Fruit fly (Drosophila melanogaster) whole organism, embryonic: ENCODE results near the gene CG4297.

ENCODE experiments used
- CG10462 ChIP-seq: fragments of 200-800 bp; sonication (Bioruptor generic); optimal IDR thresholded peaks from 2 replicates; lab custom pipeline; 2016; ENCODE audit warnings: missing biosample characterization, missing genetic modification characterization
- CG12299 ChIP-seq: fragments of 200-800 bp; sonication (Bioruptor generic); optimal IDR thresholded peaks from 2 replicates; lab custom pipeline; 2018; ENCODE audit warnings: missing biosample characterization, mild to moderate bottlenecking, missing genetic modification characterization
- CG12942 ChIP-seq: fragments of 200-800 bp; sonication (Bioruptor generic); optimal IDR thresholded peaks from 3 replicates; lab custom pipeline; 2016; ENCODE audit warnings: missing biosample characterization, missing genetic modification characterization
- CG13287 ChIP-seq: fragments of 200-800 bp; sonication (Bioruptor generic); IDR thresholded peaks from 2 replicates; pipeline ENCODE4 v1.3.6; 2022; ENCODE audit warnings: missing biosample characterization, missing genetic modification characterization; ENCODE audit not compliant: partially characterized antibody
- CG13624 ChIP-seq: fragments of 200-800 bp; sonication (Bioruptor generic); optimal IDR thresholded peaks from 2 replicates; lab custom pipeline; 2016; ENCODE audit warnings: missing biosample characterization, missing genetic modification characterization
- CG15269 ChIP-seq: fragments of 200-800 bp; sonication (Bioruptor generic); optimal IDR thresholded peaks from 2 replicates; lab custom pipeline; 2018; ENCODE audit warnings: missing biosample characterization, mild to moderate bottlenecking, missing genetic modification characterization, moderate library complexity
- CG15601 ChIP-seq: fragments of 200-800 bp; sonication (Bioruptor generic); optimal IDR thresholded peaks from 3 replicates; lab custom pipeline; 2019; ENCODE audit warnings: missing biosample characterization, mild to moderate bottlenecking, missing genetic modification characterization, moderate library complexity
- CG17385 ChIP-seq: fragments of 200-800 bp; sonication (Bioruptor generic); optimal IDR thresholded peaks from 3 replicates; lab custom pipeline; 2018; ENCODE audit warnings: missing biosample characterization, mild to moderate bottlenecking, missing genetic modification characterization
- CG1792 ChIP-seq: fragments of 200-800 bp; sonication (Bioruptor generic); optimal IDR thresholded peaks from 2 replicates; lab custom pipeline; 2016; ENCODE audit warnings: missing biosample characterization, missing genetic modification characterization
- CG18764 ChIP-seq: fragments of 200-800 bp; sonication (Bioruptor generic); optimal IDR thresholded peaks from 3 replicates; lab custom pipeline; 2016; ENCODE audit warnings: missing biosample characterization, missing genetic modification characterization
- CG31388 ChIP-seq: fragments of 200-800 bp; sonication (Bioruptor generic); optimal IDR thresholded peaks from 2 replicates; lab custom pipeline; 2016; ENCODE audit warnings: missing biosample characterization, missing genetic modification characterization
- CG3407 ChIP-seq: fragments of 200-800 bp; sonication (Bioruptor generic); optimal IDR thresholded peaks from 2 replicates; lab custom pipeline; 2018; ENCODE audit warnings: missing biosample characterization, mild to moderate bottlenecking, missing genetic modification characterization
- CG34422 ChIP-seq: fragments of 200-800 bp; sonication (Bioruptor generic); IDR thresholded peaks from 3 replicates; pipeline ENCODE4 v1.3.6; 2022; ENCODE audit warnings: missing biosample characterization, missing genetic modification characterization
- CG43689 ChIP-seq: fragments of 200-800 bp; sonication (Bioruptor generic); IDR thresholded peaks from 2 replicates; pipeline ENCODE4 v1.3.6; 2022; ENCODE audit warnings: missing biosample characterization, missing genetic modification characterization
- CG4424 ChIP-seq: fragments of 200-800 bp; sonication (Bioruptor generic); optimal IDR thresholded peaks from 3 replicates; lab custom pipeline; 2016; ENCODE audit warnings: missing biosample characterization, missing genetic modification characterization
- CG4617 ChIP-seq: fragments of 200-800 bp; sonication (Bioruptor generic); optimal IDR thresholded peaks from 3 replicates; lab custom pipeline; 2016; ENCODE audit warnings: missing biosample characterization, missing genetic modification characterization, borderline replicate concordance
- CG4820 ChIP-seq: fragments of 200-800 bp; sonication (Bioruptor generic); optimal IDR thresholded peaks from 3 replicates; lab custom pipeline; 2016; ENCODE audit warnings: missing biosample characterization, missing genetic modification characterization
- CG6175 ChIP-seq: fragments of 200-800 bp; sonication (Bioruptor generic); IDR thresholded peaks from 3 replicates; pipeline ENCODE4 v1.3.6; 2022; ENCODE audit warnings: missing biosample characterization, missing genetic modification characterization
- CG6813 ChIP-seq: fragments of 200-800 bp; sonication (Bioruptor generic); optimal IDR thresholded peaks from 2 replicates; lab custom pipeline; 2017; ENCODE audit warnings: missing biosample characterization, missing genetic modification characterization, mild to moderate bottlenecking, moderate library complexity, missing genetic modification reagents
- CG8765 ChIP-seq: fragments of 200-800 bp; sonication (Bioruptor generic); IDR thresholded peaks from 2 replicates; pipeline ENCODE4 v1.3.6; 2022; ENCODE audit warnings: missing biosample characterization, missing genetic modification characterization
- CG9609 ChIP-seq: fragments of 200-800 bp; sonication (Bioruptor generic); optimal IDR thresholded peaks from 3 replicates; lab custom pipeline; 2016; ENCODE audit warnings: missing biosample characterization, missing genetic modification characterization
- CG9876 ChIP-seq: fragments of 200-800 bp; sonication (Bioruptor generic); optimal IDR thresholded peaks from 2 replicates; lab custom pipeline; 2016; ENCODE audit warnings: missing biosample characterization, missing genetic modification characterization
- Dad ChIP-seq: fragments of 200-800 bp; sonication (Bioruptor generic); optimal IDR thresholded peaks from 3 replicates; lab custom pipeline; 2016; ENCODE audit warnings: missing biosample characterization, missing genetic modification characterization
- Deaf1 ChIP-seq: fragments of 200-800 bp; optimal IDR thresholded peaks from 3 replicates; lab custom pipeline; 2019; ENCODE audit warnings: missing biosample characterization, mild to moderate bottlenecking, missing genetic modification characterization, moderate library complexity
- Dp ChIP-seq: fragments of 200-800 bp; sonication (Bioruptor generic); optimal IDR thresholded peaks from 2 replicates; lab custom pipeline; 2018; ENCODE audit warnings: missing biosample characterization, mild to moderate bottlenecking, missing genetic modification characterization, moderate library complexity
- ERR ChIP-seq: fragments of 200-800 bp; sonication (Bioruptor generic); optimal IDR thresholded peaks from 2 replicates; lab custom pipeline; 2016; ENCODE audit warnings: missing biosample characterization, missing genetic modification characterization
- Med ChIP-seq: fragments of 200-800 bp; sonication (Bioruptor generic); peaks from one replicate; lab custom pipeline; 2016; ENCODE audit warnings: missing biosample characterization, missing genetic modification characterization, mild to moderate bottlenecking, inconsistent platforms, moderate library complexity
- Optix ChIP-seq: fragments of 200-800 bp; sonication (Bioruptor generic); IDR thresholded peaks from 3 replicates; pipeline ENCODE4 v1.3.6; 2022; ENCODE audit warnings: missing biosample characterization, missing genetic modification characterization
- Sry-δ ChIP-seq: fragments of 200-800 bp; sonication (Bioruptor generic); optimal IDR thresholded peaks from 2 replicates; lab custom pipeline; 2016; ENCODE audit warnings: missing biosample characterization, missing genetic modification characterization
- Ssrp ChIP-seq: fragments of 200-800 bp; sonication (Bioruptor generic); optimal IDR thresholded peaks from 2 replicates; lab custom pipeline; 2018; ENCODE audit warnings: missing biosample characterization, mild to moderate bottlenecking, missing genetic modification characterization, moderate library complexity
- Tbp ChIP-seq: fragments of >200 bp; optimal IDR thresholded peaks from 2 replicates; lab custom pipeline; 2018; ENCODE audit warnings: missing biosample characterization, missing genetic modification characterization
- Trl ChIP-seq, 3 experiments: fragments of >200 bp in 2 of 3; fragments of 200-800 bp in 1 of 3; sonication (Bioruptor generic) in 1 of 3; optimal IDR thresholded peaks; 2 replicates in 1 of 3; 3 replicates in 2 of 3; lab custom pipeline; 2016 to 2017; ENCODE audit warnings: missing biosample characterization in 1 of 3, missing genetic modification characterization in 1 of 3
- bigmax ChIP-seq: fragments of 200-800 bp; sonication (Bioruptor generic); optimal IDR thresholded peaks from 2 replicates; lab custom pipeline; 2018; ENCODE audit warnings: missing biosample characterization, mild to moderate bottlenecking, missing genetic modification characterization
- bowl ChIP-seq: fragments of 200-800 bp; sonication (Bioruptor generic); IDR thresholded peaks from 2 replicates; pipeline ENCODE4 v1.3.6; 2022; ENCODE audit warnings: missing biosample characterization, missing genetic modification characterization
- chif ChIP-seq, 2 experiments: fragments of 200-800 bp; sonication (Bioruptor generic); optimal IDR thresholded peaks; 3 replicates each; lab custom pipeline; 2016; ENCODE audit warnings: missing biosample characterization in 2 of 2, missing genetic modification characterization in 2 of 2
- dmrt99B ChIP-seq: fragments of 200-800 bp; sonication (Bioruptor generic); optimal IDR thresholded peaks from 2 replicates; lab custom pipeline; 2018; ENCODE audit warnings: missing biosample characterization, mild to moderate bottlenecking, missing genetic modification characterization, moderate library complexity
- eve ChIP-seq, 2 experiments: fragments of >200 bp; optimal IDR thresholded peaks; 2 replicates each; lab custom pipeline; 2017; ENCODE audit warnings: missing biosample characterization in 2 of 2, missing genetic modification characterization in 2 of 2
- fd64A ChIP-seq: fragments of 200-800 bp; sonication (Bioruptor generic); optimal IDR thresholded peaks from 3 replicates; lab custom pipeline; 2018; ENCODE audit warnings: missing biosample characterization, mild to moderate bottlenecking, missing genetic modification characterization
- gsb-n ChIP-seq: fragments of 200-800 bp; sonication (Bioruptor generic); optimal IDR thresholded peaks from 3 replicates; lab custom pipeline; 2018; ENCODE audit warnings: missing biosample characterization, mild to moderate bottlenecking, missing genetic modification characterization
- inv ChIP-seq: fragments of 200-800 bp; sonication (Bioruptor generic); IDR thresholded peaks from 2 replicates; pipeline ENCODE4 v1.3.6; 2022; ENCODE audit warnings: missing biosample characterization, missing genetic modification characterization; ENCODE audit not compliant: partially characterized antibody
- kay ChIP-seq: fragments of 200-800 bp; sonication (Bioruptor generic); optimal IDR thresholded peaks from 2 replicates; lab custom pipeline; 2016; ENCODE audit warnings: missing biosample characterization, missing genetic modification characterization
- lov ChIP-seq, 2 experiments: fragments of 200-800 bp in 1 of 2; fragments of >200 bp in 1 of 2; sonication (Bioruptor generic) in 1 of 2; IDR thresholded peaks in 1 of 2; optimal IDR thresholded peaks in 1 of 2; 2 replicates in 1 of 2; 3 replicates in 1 of 2; pipeline versions ENCODE4 v1.3.6 to Lab custom; 2017 to 2022; ENCODE audit warnings: missing biosample characterization in 1 of 2, missing genetic modification characterization in 1 of 2
- nerfin-1 ChIP-seq: fragments of 200-800 bp; sonication (Bioruptor generic); optimal IDR thresholded peaks from 3 replicates; lab custom pipeline; 2019; ENCODE audit warnings: missing biosample characterization, mild to moderate bottlenecking, missing genetic modification characterization, moderate library complexity
- sens ChIP-seq: fragments of 200-800 bp; sonication (Bioruptor generic); peaks from one replicate; lab custom pipeline; 2016; ENCODE audit warnings: missing biosample characterization, missing genetic modification characterization
- slou ChIP-seq: fragments of 200-800 bp; sonication (Bioruptor generic); optimal IDR thresholded peaks from 3 replicates; lab custom pipeline; 2016; ENCODE audit warnings: missing biosample characterization, missing genetic modification characterization
- sna ChIP-seq: fragments of 200-800 bp; sonication (Bioruptor generic); IDR thresholded peaks from 2 replicates; pipeline ENCODE4 v1.3.6; 2022; ENCODE audit warnings: missing biosample characterization, missing genetic modification characterization; ENCODE audit not compliant: partially characterized antibody
- usp ChIP-seq: fragments of >200 bp; optimal IDR thresholded peaks from 2 replicates; lab custom pipeline; 2017; ENCODE audit warnings: missing biosample characterization, missing genetic modification characterization
- vfl ChIP-seq: fragments of 200-800 bp; sonication (Bioruptor generic); optimal IDR thresholded peaks from 2 replicates; lab custom pipeline; 2016; ENCODE audit warnings: missing biosample characterization, missing genetic modification characterization
- vnd ChIP-seq: fragments of 200-800 bp; sonication (Bioruptor generic); IDR thresholded peaks from 3 replicates; pipeline ENCODE4 v1.3.6; 2022; ENCODE audit warnings: missing biosample characterization, missing genetic modification characterization; ENCODE audit not compliant: partially characterized antibody
- wek ChIP-seq: fragments of 200-800 bp; sonication (Bioruptor generic); optimal IDR thresholded peaks from 3 replicates; lab custom pipeline; 2018; ENCODE audit warnings: missing biosample characterization, mild to moderate bottlenecking, missing genetic modification characterization, moderate library complexity
- z ChIP-seq: fragments of 200-800 bp; sonication (Bioruptor generic); IDR thresholded peaks from 3 replicates; pipeline ENCODE4 v1.3.6; 2022; ENCODE audit warnings: missing biosample characterization, missing genetic modification characterization

CG4297 gene

DNA sequence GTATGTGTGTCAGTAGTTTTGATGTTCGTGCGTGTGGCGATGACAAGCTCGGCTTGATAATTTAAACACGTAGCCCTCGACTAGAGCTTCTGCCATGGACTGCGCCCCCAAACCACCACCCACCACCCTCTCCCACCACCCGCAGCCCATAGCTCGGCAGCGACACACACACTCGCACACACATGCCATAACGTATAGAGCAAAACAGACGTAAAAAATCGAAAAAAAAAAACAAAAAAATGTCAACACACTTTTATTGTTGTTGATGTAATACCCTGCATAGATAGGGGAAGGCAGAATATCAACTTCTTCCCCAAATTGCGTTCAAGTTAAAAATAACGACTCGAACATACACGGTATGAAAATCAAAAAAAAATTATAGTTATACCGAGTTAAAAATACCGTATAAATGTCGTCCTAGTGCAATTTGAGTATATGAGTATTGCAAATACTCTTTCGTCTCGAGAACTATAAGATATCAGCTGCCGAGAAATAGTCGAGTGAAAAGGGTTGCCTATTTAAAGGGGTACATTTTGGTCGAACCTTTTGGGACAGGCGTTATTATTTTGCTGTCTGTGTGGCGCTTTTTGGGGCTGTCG lies 1.6 kb downstream of the CG4297 start (continued):
- TF ChIP-seq CG13287 (no peak), chif (GFP tag; optimal IDR thresholded peaks at IDR 0.05; lab: Kevin White, UChicago) (peak; percentile 70 to 83), Tbp (GFP tag; lab: Kevin White, UChicago) (no peak), CG15269 (peak; percentile 84), vfl (peak; percentile 77), ERR (GFP tag; lab: Kevin White, UChicago) (peak; percentile 61), bowl (GFP tag; lab: Robert Waterston, UW) (0 out of 2 replicates have a peak, but pooled peaks have one; percentile 11), CG9609 (GFP tag; lab: Kevin White, UChicago) (peak; percentile 85), CG6175 (GFP tag; lab: Robert Waterston, UW) (peak; percentile 45; the same call in 1 of the 3 replicates), Optix (peak; percentile 80), Trl (optimal IDR thresholded peaks at IDR 0.05; lab: Kevin White, UChicago) (no peak), Trl (GFP tag; optimal IDR thresholded peaks at IDR 0.05; lab: Kevin White, UChicago) (peak; percentile 85), vnd (GFP tag; lab: Robert Waterston, UW) (no peak), CG13624 (GFP tag; lab: Kevin White, UChicago) (peak; percentile 83), Ssrp (tag; lab: Kevin White, UChicago) (peak; percentile 70), CG1792 (GFP tag; lab: Kevin White, UChicago) (peak; percentile 67), CG4617 (GFP tag; lab: Kevin White, UChicago) (peak; percentile 17), sens (GFP tag; lab: Kevin White, UChicago) (peak; percentile 97), inv (GFP tag; lab: Robert Waterston, UW) (no peak), CG34422 (peak; percentile 77), sna (GFP tag; lab: Robert Waterston, UW) (no peak), CG4424 (GFP tag; lab: Kevin White, UChicago) (peak; percentile 71), CG31388 (GFP tag; lab: Kevin White, UChicago) (peak; percentile 35), eve (GFP tag; optimal IDR thresholded peaks at IDR 0.05; lab: Kevin White, UChicago) (peak in 1 of 2 experiments; percentile 91), bigmax (no peak), CG43689 (peak; percentile 37; the same call in 1 of the 2 replicates), usp (GFP tag; lab: Kevin White, UChicago) (no peak), CG12942 (GFP tag; lab: Kevin White, UChicago) (peak; percentile 60), Sry-δ (peak; percentile 47), nerfin-1 (tag; lab: Kevin White, UChicago) (peak; percentile 27), CG10462 (GFP tag; lab: Kevin White, UChicago) (peak; percentile 12), fd64A (no peak), z (no peak), kay (peak; percentile 67), CG4820 (GFP tag; lab: Kevin White, UChicago) (peak; percentile 28), slou (GFP tag; lab: Kevin White, UChicago) (peak; percentile 73), lov (optimal IDR thresholded peaks at IDR 0.05; lab: Kevin White, UChicago) (no peak), lov (GFP tag; IDR thresholded peaks at IDR 0.05; lab: Robert Waterston, UW) (no peak), CG3407 (GFP tag; lab: Kevin White, UChicago) (peak; percentile 35)

DNA sequence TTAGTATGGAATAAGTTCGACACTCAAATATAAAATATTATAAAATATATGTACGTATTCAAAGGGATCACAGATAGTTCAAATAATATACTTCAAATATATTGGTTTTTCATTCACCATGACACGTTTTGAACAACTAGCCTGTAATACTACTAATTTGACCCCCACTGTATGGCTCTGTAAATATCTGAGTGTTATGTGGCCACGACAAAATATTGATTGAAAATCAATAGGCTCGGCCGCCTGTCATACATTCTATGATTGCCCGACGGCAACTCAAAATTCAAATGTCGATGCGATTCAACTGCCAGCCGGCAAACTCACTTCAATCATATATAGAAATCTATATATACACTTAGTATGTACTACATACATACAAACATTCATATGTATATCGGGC lies 2.1 kb downstream of the CG4297 start:
- TF ChIP-seq CG8765 (GFP tag; lab: Robert Waterston, UW) (no peak), wek (peak; percentile 7), CG18764 (no peak), CG9876 (no peak), CG17385 (GFP tag; lab: Kevin White, UChicago) (peak; percentile 17), gsb-n (tag; lab: Kevin White, UChicago) (peak; percentile 9), Med (peak; percentile 80), CG4617 (GFP tag; lab: Kevin White, UChicago) (no peak), Dad (GFP tag; lab: Kevin White, UChicago) (no peak), CG12299 (peak; percentile 7), Dp (GFP tag; lab: Kevin White, UChicago) (no peak), CG15601 (tag; lab: Kevin White, UChicago) (peak; percentile 31), CG6813 (GFP tag; lab: Kevin White, UChicago) (no peak), Deaf1 (tag; lab: Kevin White, UChicago) (peak; percentile 46), CG3407 (GFP tag; lab: Kevin White, UChicago) (peak; percentile 58), dmrt99B (no peak)
